Worm (Caenorhabditis elegans) whole organism, L1 larva: Measurements from ENCODE around the gene F54F2.9.

Experiments used
- C16A3.4 ChIP-seq: fragments of 150-350 bp; optimal IDR thresholded peaks from 2 replicates; lab custom pipeline; 2014; ENCODE audit warnings: missing biosample characterization, missing genetic modification characterization
- C34B4.2 ChIP-seq: sonication (generic microtip); optimal IDR thresholded peaks from 2 replicates; lab custom pipeline; 2017; ENCODE audit warnings: mild to moderate bottlenecking, missing genetic modification characterization, missing compliant biosample characterization
- F16B12.6 ChIP-seq: fragments of 150-350 bp; optimal IDR thresholded peaks from 2 replicates; lab custom pipeline; 2014; ENCODE audit warnings: missing biosample characterization, missing genetic modification characterization
- alr-1 ChIP-seq: fragments of 200-800 bp; sonication (Bioruptor generic); optimal IDR thresholded peaks from 2 replicates; lab custom pipeline; 2018; ENCODE audit warnings: borderline replicate concordance, mild to moderate bottlenecking, missing genetic modification characterization, missing compliant biosample characterization
- ama-1 ChIP-seq: fragments of 150-350 bp; optimal IDR thresholded peaks from 2 replicates; lab custom pipeline; 2014
- blmp-1 ChIP-seq: fragments of 150-350 bp; optimal IDR thresholded peaks from 2 replicates; lab custom pipeline; 2014; ENCODE audit warnings: missing biosample characterization, missing genetic modification characterization
- ceh-63 ChIP-seq: fragments of 200-800 bp; sonication (Bioruptor generic); optimal IDR thresholded peaks from 2 replicates; lab custom pipeline; 2018; ENCODE audit warnings: mild to moderate bottlenecking, missing genetic modification characterization, missing compliant biosample characterization
- ceh-82 ChIP-seq, 3 experiments: fragments of 150-350 bp in 1 of 3; sonication (generic microtip) in 2 of 3; optimal IDR thresholded peaks; 2 replicates each; lab custom pipeline; 2014 to 2017; ENCODE audit warnings: missing biosample characterization in 3 of 3, missing genetic modification characterization in 3 of 3
- ces-1 ChIP-seq: fragments of 150-350 bp; optimal IDR thresholded peaks from 2 replicates; lab custom pipeline; 2014; ENCODE audit warnings: missing biosample characterization, missing genetic modification reagents, missing genetic modification characterization
- dpl-1 ChIP-seq, 3 experiments: fragments of 150-350 bp in 2 of 3; sonication (generic microtip) in 1 of 3; optimal IDR thresholded peaks; 2 replicates each; lab custom pipeline; 2014 to 2017; ENCODE audit warnings: missing biosample characterization in 3 of 3, missing genetic modification characterization in 3 of 3, missing genetic modification reagents in 3 of 3
- efl-3 ChIP-seq: fragments of 200-800 bp; sonication (Bioruptor generic); optimal IDR thresholded peaks from 2 replicates; lab custom pipeline; 2018; ENCODE audit warnings: mild to moderate bottlenecking, missing genetic modification characterization, missing compliant biosample characterization
- egl-27 ChIP-seq, 2 experiments: fragments of 150-350 bp in 1 of 2; sonication (generic microtip); optimal IDR thresholded peaks; 3 replicates each; lab custom pipeline; 2017 to 2018; ENCODE audit warnings: missing biosample characterization in 2 of 2, missing genetic modification characterization in 2 of 2, missing genetic modification reagents in 2 of 2
- elt-2 ChIP-seq: sonication (generic microtip); optimal IDR thresholded peaks from 2 replicates; lab custom pipeline; 2016; ENCODE audit warnings: missing genetic modification characterization, mild to moderate bottlenecking, inconsistent platforms, missing compliant biosample characterization, missing genetic modification reagents
- elt-3 ChIP-seq, 6 experiments: fragments of 150-350 bp in 1 of 6; sonication (generic microtip); optimal IDR thresholded peaks; 2 replicates each; lab custom pipeline; 2017 to 2018; ENCODE audit warnings: missing biosample characterization in 6 of 6, missing genetic modification characterization in 6 of 6, inconsistent platforms in 1 of 6
- ets-5 ChIP-seq: fragments of 200-800 bp; sonication (Bioruptor generic); IDR thresholded peaks from 2 replicates; pipeline ENCODE4 v1.3.6; 2022; ENCODE audit warnings: missing genetic modification characterization, missing compliant biosample characterization
- fkh-8 ChIP-seq: sonication (generic microtip); optimal IDR thresholded peaks from 2 replicates; lab custom pipeline; 2016; ENCODE audit warnings: mild to moderate bottlenecking, missing genetic modification characterization, missing compliant biosample characterization
- grh-1 ChIP-seq: fragments of 200-800 bp; sonication (Bioruptor generic); IDR thresholded peaks from 2 replicates; pipeline ENCODE4 v1.3.6; 2022; ENCODE audit warnings: missing genetic modification reagents, missing genetic modification characterization, missing compliant biosample characterization
- hlh-17 ChIP-seq: fragments of 200-800 bp; sonication (Bioruptor generic); optimal IDR thresholded peaks from 2 replicates; lab custom pipeline; 2018; ENCODE audit warnings: missing genetic modification characterization, mild to moderate bottlenecking, missing compliant biosample characterization, moderate library complexity, borderline replicate concordance
- hlh-4 ChIP-seq: sonication (generic microtip); optimal IDR thresholded peaks from 2 replicates; lab custom pipeline; 2016; ENCODE audit warnings: mild to moderate bottlenecking, missing genetic modification characterization, missing compliant biosample characterization
- isw-1 ChIP-seq: fragments of 200-800 bp; sonication (Bioruptor generic); IDR thresholded peaks from 2 replicates; pipeline ENCODE4 v1.3.6; 2022; ENCODE audit warnings: missing genetic modification characterization, missing compliant biosample characterization
- lin-13 ChIP-seq: fragments of 150-350 bp; optimal IDR thresholded peaks from 2 replicates; lab custom pipeline; 2014; ENCODE audit warnings: missing biosample characterization, missing genetic modification reagents, missing genetic modification characterization
- lin-39 ChIP-seq: fragments of 150-350 bp; optimal IDR thresholded peaks from 2 replicates; lab custom pipeline; 2014; ENCODE audit warnings: missing biosample characterization, missing genetic modification reagents, missing genetic modification characterization
- mab-9 ChIP-seq: fragments of 200-800 bp; sonication (Bioruptor generic); IDR thresholded peaks from 2 replicates; pipeline ENCODE4 v1.3.6; 2022; ENCODE audit warnings: missing genetic modification reagents, missing genetic modification characterization, missing compliant biosample characterization
- mdl-1 ChIP-seq, 2 experiments: fragments of 150-350 bp; optimal IDR thresholded peaks; 2 replicates each; lab custom pipeline; 2014 to 2017; ENCODE audit warnings: missing biosample characterization in 2 of 2, missing genetic modification characterization in 2 of 2, inconsistent platforms in 1 of 2
- mep-1 ChIP-seq: fragments of 150-350 bp; optimal IDR thresholded peaks from 2 replicates; lab custom pipeline; 2014; ENCODE audit warnings: missing biosample characterization, missing genetic modification characterization
- nhr-12 ChIP-seq: sonication (generic microtip); optimal IDR thresholded peaks from 2 replicates; lab custom pipeline; 2017; ENCODE audit warnings: missing biosample characterization, missing genetic modification characterization
- nhr-19 ChIP-seq: fragments of 200-800 bp; sonication (Bioruptor generic); conservative IDR thresholded peaks from 2 replicates; pipeline ENCODE4 v1.3.6; 2022; ENCODE audit warnings: missing genetic modification characterization, missing compliant biosample characterization
- nhr-20 ChIP-seq: sonication (generic microtip); optimal IDR thresholded peaks from 2 replicates; lab custom pipeline; 2016; ENCODE audit warnings: mild to moderate bottlenecking, missing genetic modification characterization, missing compliant biosample characterization
- nhr-237 ChIP-seq: fragments of 150-350 bp; optimal IDR thresholded peaks from 2 replicates; lab custom pipeline; 2014; ENCODE audit warnings: missing biosample characterization, missing genetic modification characterization
- nhr-28 ChIP-seq: fragments of 150-350 bp; optimal IDR thresholded peaks from 2 replicates; lab custom pipeline; 2014; ENCODE audit warnings: missing biosample characterization, missing genetic modification characterization
- nhr-47 ChIP-seq: sonication (generic microtip); optimal IDR thresholded peaks from 2 replicates; lab custom pipeline; 2016; ENCODE audit warnings: mild to moderate bottlenecking, missing genetic modification characterization, moderate library complexity, missing compliant biosample characterization
- nhr-71 ChIP-seq: sonication (generic microtip); optimal IDR thresholded peaks from 2 replicates; lab custom pipeline; 2016; ENCODE audit warnings: mild to moderate bottlenecking, missing genetic modification characterization, moderate library complexity, missing compliant biosample characterization
- nhr-76 ChIP-seq: sonication (generic microtip); optimal IDR thresholded peaks from 2 replicates; lab custom pipeline; 2017; ENCODE audit warnings: missing biosample characterization, missing genetic modification characterization
- nhr-84 ChIP-seq: sonication (generic microtip); optimal IDR thresholded peaks from 2 replicates; lab custom pipeline; 2017; ENCODE audit warnings: missing biosample characterization, missing genetic modification characterization
- nhr-85 ChIP-seq: sonication (generic microtip); peaks from one replicate; lab custom pipeline; 2016; ENCODE audit warnings: missing genetic modification characterization, inconsistent platforms, missing compliant biosample characterization
- pax-3 ChIP-seq: fragments of 200-800 bp; sonication (Bioruptor generic); optimal IDR thresholded peaks from 2 replicates; lab custom pipeline; 2018; ENCODE audit warnings: mild to moderate bottlenecking, missing genetic modification characterization, moderate library complexity, missing compliant biosample characterization
- pqm-1 ChIP-seq: sonication (generic microtip); optimal IDR thresholded peaks from 3 replicates; lab custom pipeline; 2017; ENCODE audit warnings: missing biosample characterization, missing genetic modification characterization
- skn-1 ChIP-seq: fragments of 150-350 bp; optimal IDR thresholded peaks from 2 replicates; lab custom pipeline; 2014; ENCODE audit warnings: missing biosample characterization, missing genetic modification characterization
- sptf-1 ChIP-seq: fragments of 150-350 bp; optimal IDR thresholded peaks from 2 replicates; lab custom pipeline; 2014; ENCODE audit warnings: missing biosample characterization, missing genetic modification characterization
- swsn-7 ChIP-seq: sonication (generic microtip); optimal IDR thresholded peaks from 2 replicates; lab custom pipeline; 2016; ENCODE audit warnings: missing genetic modification characterization, missing compliant biosample characterization
- tbx-2 ChIP-seq: sonication (generic microtip); optimal IDR thresholded peaks from 2 replicates; lab custom pipeline; 2016; ENCODE audit warnings: missing genetic modification characterization, missing compliant biosample characterization
- unc-130 ChIP-seq: fragments of 150-350 bp; optimal IDR thresholded peaks from 2 replicates; lab custom pipeline; 2017; ENCODE audit warnings: missing biosample characterization, missing genetic modification characterization, inconsistent platforms
- unc-98 ChIP-seq: fragments of 200-800 bp; sonication (Bioruptor generic); IDR thresholded peaks from 2 replicates; pipeline ENCODE4 v1.3.6; 2022; ENCODE audit warnings: missing genetic modification characterization, missing compliant biosample characterization
- vab-15 ChIP-seq: sonication (generic microtip); optimal IDR thresholded peaks from 2 replicates; lab custom pipeline; 2017; ENCODE audit warnings: missing genotype, mild to moderate bottlenecking, missing genetic modification characterization, missing compliant biosample characterization
- zip-4 ChIP-seq: fragments of 200-800 bp; sonication (Bioruptor generic); optimal IDR thresholded peaks from 2 replicates; lab custom pipeline; 2018; ENCODE audit warnings: mild to moderate bottlenecking, missing genetic modification characterization, moderate library complexity, missing compliant biosample characterization
- ztf-11 ChIP-seq, 2 experiments: sonication (generic microtip); optimal IDR thresholded peaks; 2 replicates each; lab custom pipeline; 2016 to 2017; ENCODE audit warnings: missing genetic modification characterization in 2 of 2, missing biosample characterization in 1 of 2, missing compliant biosample characterization in 1 of 2

The F54F2.9 gene

ce11 chrIII:8801864-8802818, 24.9 kb downstream of the F54F2.9 start (continued):
- TF ChIP-seq tbx-2 (tag; lab: Kevin White, UChicago) (peak; percentile 97), F16B12.6 (tag; lab: Kevin White, UChicago) (peak; percentile 40), nhr-84 (tag; lab: Kevin White, UChicago) (no peak), ama-1 (lab: Kevin White, UChicago) (peak; percentile 88), elt-3 (tag; optimal IDR thresholded peaks at IDR 0.05; lab: Kevin White, UChicago) (peak in 4 of 6 experiments; percentile 36 to 91 (median 60)), ztf-11 (tag; optimal IDR thresholded peaks at IDR 0.05; lab: Kevin White, UChicago) (peak in 1 of 2 experiments; percentile 83), sptf-1 (no peak), C34B4.2 (no peak), ceh-63 (no peak), pax-3 (tag; lab: Kevin White, UChicago) (peak; percentile 83), nhr-85 (tag; lab: Kevin White, UChicago) (peak; percentile 100), efl-3 (GFP tag; lab: Kevin White, UChicago) (peak; percentile 23), unc-98 (peak; percentile 53; the same call in 1 of the 2 replicates), elt-2 (tag; lab: Kevin White, UChicago) (peak; percentile 90), blmp-1 (tag; lab: Kevin White, UChicago) (peak; percentile 85), swsn-7 (tag; lab: Kevin White, UChicago) (peak; percentile 96), vab-15 (tag; lab: Kevin White, UChicago) (peak; percentile 86)
- TF ChIP-seq, all 84 proteins: peak for 69

- TF ChIP-seq mep-1 (no peak), ces-1 (GFP tag; lab: Kevin White, UChicago) (no peak), nhr-84 (tag; lab: Kevin White, UChicago) (no peak), pqm-1 (tag; lab: Kevin White, UChicago) (no peak), alr-1 (tag; lab: Kevin White, UChicago) (no peak), nhr-20 (tag; lab: Kevin White, UChicago) (no peak), lin-13 (peak; percentile 23), elt-3 (tag; optimal IDR thresholded peaks at IDR 0.05; lab: Kevin White, UChicago) (peak in 3 of 6 experiments; percentile 16 to 81 (median 68)), egl-27 (tag; optimal IDR thresholded peaks at IDR 0.05; lab: Kevin White, UChicago) (no peak), blmp-1 (tag; lab: Kevin White, UChicago) (peak; percentile 74), isw-1 (GFP tag; lab: Robert Waterston, UW) (no peak), dpl-1 (GFP tag; optimal IDR thresholded peaks at IDR 0.05; lab: Kevin White, UChicago) (no peak), ama-1 (lab: Kevin White, UChicago) (no peak), ets-5 (GFP tag; lab: Robert Waterston, UW) (no peak), zip-4 (GFP tag; lab: Kevin White, UChicago) (no peak), elt-2 (tag; lab: Kevin White, UChicago) (no peak), mab-9 (GFP tag; lab: Robert Waterston, UW) (no peak), skn-1 (tag; lab: Kevin White, UChicago) (peak; percentile 18), unc-130 (tag; lab: Kevin White, UChicago) (peak; percentile 49), nhr-76 (no peak), ceh-82 (tag; optimal IDR thresholded peaks at IDR 0.05; lab: Kevin White, UChicago) (peak in 1 of 3 experiments; percentile 5), fkh-8 (tag; lab: Kevin White, UChicago) (no peak), grh-1 (peak; percentile 40; the same call in 1 of the 2 replicates), C16A3.4 (peak; percentile 0), hlh-4 (no peak), nhr-12 (tag; lab: Kevin White, UChicago) (no peak), lin-39 (tag; lab: Kevin White, UChicago) (no peak), tbx-2 (tag; lab: Kevin White, UChicago) (no peak), sptf-1 (no peak), nhr-237 (tag; lab: Kevin White, UChicago) (no peak), nhr-19 (GFP tag; lab: Robert Waterston, UW) (no peak), nhr-28 (tag; lab: Kevin White, UChicago) (no peak), hlh-17 (GFP tag; lab: Kevin White, UChicago) (no peak), nhr-71 (tag; lab: Kevin White, UChicago) (no peak), mdl-1 (tag; optimal IDR thresholded peaks at IDR 0.05; lab: Kevin White, UChicago) (peak in 1 of 2 experiments; percentile 14), nhr-47 (tag; lab: Kevin White, UChicago) (no peak)
Measured at ce11 chrIII:8801352-8801863, 25.6 kb downstream of the F54F2.9 start.
